Worm (Caenorhabditis elegans) whole organism, L4 larva: ENCODE data around the gene gem-1.
A peak's percentile ranks its signal among the peaks of the same experiment; 100 is the strongest.

Source experiments
- F37D6.2 ChIP-seq: sonication (generic microtip); optimal IDR thresholded peaks from 2 replicates; lab custom pipeline; 2016; ENCODE audit warnings: mild to moderate bottlenecking, missing genetic modification characterization, missing compliant biosample characterization
- F44E2.7 ChIP-seq: fragments of 200-800 bp; sonication (Bioruptor generic); IDR thresholded peaks from 2 replicates; pipeline ENCODE4 v2.1.2; 2022; ENCODE audit warnings: missing genetic modification characterization, missing compliant biosample characterization
- R02D3.7 ChIP-seq: fragments of 150-350 bp; sonication (generic microtip); optimal IDR thresholded peaks from 3 replicates; lab custom pipeline; 2014; ENCODE audit warnings: missing biosample characterization, missing genetic modification characterization
- T26A8.4 ChIP-seq: fragments of 200-800 bp; sonication (Bioruptor generic); IDR thresholded peaks from 2 replicates; pipeline ENCODE4 v1.3.6; 2022; ENCODE audit warnings: missing genetic modification characterization, missing compliant biosample characterization
- Y105C5A.15 ChIP-seq: fragments of 200-800 bp; sonication (Bioruptor generic); IDR thresholded peaks from 2 replicates; pipeline ENCODE4 v1.3.6; 2022; ENCODE audit warnings: missing genetic modification characterization, missing compliant biosample characterization
- Y48G9A.11 ChIP-seq: fragments of 200-800 bp; sonication (Bioruptor generic); IDR thresholded peaks from 2 replicates; pipeline ENCODE4 v1.3.6; 2022; ENCODE audit warnings: missing genetic modification reagents, missing genetic modification characterization, missing compliant biosample characterization
- ZK546.5 ChIP-seq, 2 experiments: sonication (generic microtip); optimal IDR thresholded peaks; 2 replicates each; lab custom pipeline; 2017; ENCODE audit warnings: missing biosample characterization in 2 of 2, missing genetic modification characterization in 2 of 2
- aha-1 ChIP-seq: fragments of 150-350 bp; peaks from one replicate; lab custom pipeline; 2014; ENCODE audit warnings: missing biosample characterization, missing genetic modification characterization
- aly-2 ChIP-seq: sonication (generic microtip); optimal IDR thresholded peaks from 2 replicates; lab custom pipeline; 2018; ENCODE audit warnings: missing biosample characterization, missing genetic modification characterization
- attf-4 ChIP-seq: sonication (generic microtip); optimal IDR thresholded peaks from 3 replicates; lab custom pipeline; 2017; ENCODE audit warnings: missing biosample characterization, missing genetic modification characterization
- ceh-32 ChIP-seq: sonication (generic microtip); optimal IDR thresholded peaks from 2 replicates; lab custom pipeline; 2016; ENCODE audit warnings: mild to moderate bottlenecking, missing genetic modification characterization, missing compliant biosample characterization; ENCODE audit not compliant: poor library complexity
- ceh-44 ChIP-seq: fragments of 200-800 bp; sonication (Bioruptor generic); IDR thresholded peaks from 2 replicates; pipeline ENCODE4 v1.3.6; 2022; ENCODE audit warnings: missing genetic modification reagents, missing genetic modification characterization, missing compliant biosample characterization
- ceh-82 ChIP-seq: sonication (generic microtip); optimal IDR thresholded peaks from 2 replicates; lab custom pipeline; 2017; ENCODE audit warnings: missing biosample characterization, missing genetic modification characterization
- ctbp-1 ChIP-seq: fragments of 200-800 bp; sonication (Bioruptor generic); IDR thresholded peaks from 2 replicates; pipeline ENCODE4 v1.3.6; 2022; ENCODE audit warnings: missing genetic modification reagents, missing genetic modification characterization, missing compliant biosample characterization
- daf-19 ChIP-seq: fragments of 200-800 bp; sonication (Bioruptor generic); conservative IDR thresholded peaks from 2 replicates; pipeline ENCODE4 v1.3.6; 2022; ENCODE audit warnings: missing genetic modification characterization, missing compliant biosample characterization
- dmd-6 ChIP-seq: fragments of 200-800 bp; sonication (Bioruptor generic); IDR thresholded peaks from 2 replicates; pipeline ENCODE4 v1.3.6; 2022; ENCODE audit warnings: missing genetic modification reagents, missing genetic modification characterization, missing compliant biosample characterization
- duxl-1 ChIP-seq: sonication (generic microtip); optimal IDR thresholded peaks from 2 replicates; lab custom pipeline; 2016; ENCODE audit warnings: mild to moderate bottlenecking, missing genetic modification characterization, moderate library complexity, missing compliant biosample characterization; ENCODE audit not compliant: poor library complexity
- egl-27 ChIP-seq: sonication (generic microtip); optimal IDR thresholded peaks from 3 replicates; lab custom pipeline; 2017; ENCODE audit warnings: missing biosample characterization, missing genetic modification reagents, missing genetic modification characterization
- fkh-10 ChIP-seq: fragments of 150-350 bp; optimal IDR thresholded peaks from 2 replicates; lab custom pipeline; 2014; ENCODE audit warnings: missing biosample characterization, missing genetic modification reagents, missing genetic modification characterization
- fos-1 ChIP-seq: fragments of 150-350 bp; optimal IDR thresholded peaks from 2 replicates; lab custom pipeline; 2014; ENCODE audit warnings: missing biosample characterization, missing genetic modification characterization
- hlh-30 ChIP-seq: sonication (generic microtip); optimal IDR thresholded peaks from 2 replicates; lab custom pipeline; 2017; ENCODE audit warnings: antibody characterized with exemption, mild to moderate bottlenecking, missing genetic modification characterization, missing compliant biosample characterization; ENCODE audit not compliant: insufficient read depth
- hmg-1.1 ChIP-seq: fragments of 200-800 bp; sonication (Bioruptor generic); IDR thresholded peaks from 2 replicates; pipeline ENCODE4 v1.3.6; 2022; ENCODE audit warnings: missing genetic modification reagents, missing genetic modification characterization, missing compliant biosample characterization
- lim-7 ChIP-seq: fragments of 200-800 bp; sonication (Bioruptor generic); IDR thresholded peaks from 2 replicates; pipeline ENCODE4 v1.3.6; 2022; ENCODE audit warnings: missing genetic modification characterization, missing compliant biosample characterization
- lin-1 ChIP-seq: fragments of 200-800 bp; sonication (Bioruptor generic); IDR thresholded peaks from 2 replicates; pipeline ENCODE4 v1.3.6; 2022; ENCODE audit warnings: missing genetic modification reagents, missing genetic modification characterization, missing compliant biosample characterization
- lin-15B ChIP-seq: fragments of 150-350 bp; sonication (generic microtip); optimal IDR thresholded peaks from 3 replicates; lab custom pipeline; 2014; ENCODE audit warnings: missing biosample characterization, missing genetic modification characterization
- lin-39 ChIP-seq: fragments of 150-350 bp; optimal IDR thresholded peaks from 2 replicates; lab custom pipeline; 2014; ENCODE audit warnings: missing biosample characterization, missing genetic modification reagents, missing genetic modification characterization
- lir-3 ChIP-seq: sonication (generic microtip); optimal IDR thresholded peaks from 2 replicates; lab custom pipeline; 2016; ENCODE audit warnings: mild to moderate bottlenecking, missing genetic modification characterization, missing compliant biosample characterization
- madf-5 ChIP-seq, 2 experiments: fragments of 200-800 bp; sonication (Bioruptor generic); IDR thresholded peaks; 2 replicates each; pipeline ENCODE4 v1.3.6; 2022; ENCODE audit warnings: missing compliant biosample characterization in 2 of 2, missing genetic modification characterization in 2 of 2
- mep-1 ChIP-seq: fragments of 150-350 bp; sonication (generic microtip); optimal IDR thresholded peaks from 3 replicates; lab custom pipeline; 2014; ENCODE audit warnings: missing biosample characterization, missing genetic modification characterization
- mxl-3 ChIP-seq: fragments of 200-800 bp; sonication (Bioruptor generic); optimal IDR thresholded peaks from 2 replicates; lab custom pipeline; 2018; ENCODE audit warnings: mild to moderate bottlenecking, missing genetic modification characterization, missing compliant biosample characterization
- nhr-102 ChIP-seq: sonication (generic microtip); optimal IDR thresholded peaks from 2 replicates; lab custom pipeline; 2016; ENCODE audit warnings: mild to moderate bottlenecking, missing genetic modification characterization, moderate library complexity, missing compliant biosample characterization
- nhr-111 ChIP-seq: fragments of 200-800 bp; sonication (Bioruptor generic); optimal IDR thresholded peaks from 2 replicates; lab custom pipeline; 2018; ENCODE audit warnings: mild to moderate bottlenecking, missing genetic modification characterization, missing compliant biosample characterization
- nhr-237 ChIP-seq: sonication (generic microtip); optimal IDR thresholded peaks from 2 replicates; lab custom pipeline; 2017; ENCODE audit warnings: missing biosample characterization, missing genetic modification characterization
- nhr-25 ChIP-seq: sonication (generic microtip); optimal IDR thresholded peaks from 2 replicates; lab custom pipeline; 2017; ENCODE audit warnings: missing genetic modification characterization, mild to moderate bottlenecking, missing compliant biosample characterization, antibody characterized with exemption, moderate library complexity, borderline replicate concordance; ENCODE audit not compliant: insufficient read depth
- nhr-41 ChIP-seq: fragments of 200-800 bp; sonication (Bioruptor generic); IDR thresholded peaks from 2 replicates; pipeline ENCODE4 v1.3.6; 2022; ENCODE audit warnings: missing genetic modification reagents, missing genetic modification characterization, missing compliant biosample characterization
- nhr-48 ChIP-seq: sonication (generic microtip); optimal IDR thresholded peaks from 2 replicates; lab custom pipeline; 2016; ENCODE audit warnings: mild to moderate bottlenecking, missing genetic modification characterization, missing compliant biosample characterization
- nhr-6 ChIP-seq: fragments of 150-350 bp; optimal IDR thresholded peaks from 2 replicates; lab custom pipeline; 2014; ENCODE audit warnings: missing biosample characterization, missing genetic modification characterization
- pha-4 ChIP-seq, 2 experiments: fragments of 150-350 bp in 1 of 2; fragments of 200-800 bp in 1 of 2; sonication (Bioruptor generic) in 1 of 2; IDR thresholded peaks in 1 of 2; optimal IDR thresholded peaks in 1 of 2; 2 replicates each; pipeline versions ENCODE4 v1.3.6 to Lab custom; 2014 to 2022; ENCODE audit warnings: missing genetic modification characterization in 2 of 2, missing genetic modification reagents in 2 of 2, missing biosample characterization in 1 of 2, missing compliant biosample characterization in 1 of 2
- saeg-2 ChIP-seq: fragments of 200-800 bp; sonication (Bioruptor generic); IDR thresholded peaks from 2 replicates; pipeline ENCODE4 v1.3.6; 2022; ENCODE audit warnings: missing genetic modification reagents, missing genetic modification characterization, missing compliant biosample characterization
- sdz-12 ChIP-seq: fragments of 200-800 bp; sonication (Bioruptor generic); optimal IDR thresholded peaks from 2 replicates; lab custom pipeline; 2018; ENCODE audit warnings: mild to moderate bottlenecking, missing genetic modification characterization, missing compliant biosample characterization
- snpc-4 ChIP-seq: fragments of 150-350 bp; optimal IDR thresholded peaks from 2 replicates; lab custom pipeline; 2014; ENCODE audit warnings: missing biosample characterization, missing genetic modification characterization
- spr-1 ChIP-seq: sonication (generic microtip); optimal IDR thresholded peaks from 2 replicates; lab custom pipeline; 2016; ENCODE audit warnings: mild to moderate bottlenecking, missing genetic modification characterization, missing compliant biosample characterization
- spr-3 ChIP-seq: fragments of 200-800 bp; sonication (Bioruptor generic); optimal IDR thresholded peaks from 2 replicates; lab custom pipeline; 2018; ENCODE audit warnings: mild to moderate bottlenecking, missing genetic modification characterization, missing compliant biosample characterization
- unc-130 ChIP-seq: sonication (generic microtip); optimal IDR thresholded peaks from 2 replicates; lab custom pipeline; 2016; ENCODE audit warnings: missing genetic modification reagents, missing genetic modification characterization, missing compliant biosample characterization
- unc-39 ChIP-seq: sonication (generic microtip); optimal IDR thresholded peaks from 2 replicates; lab custom pipeline; 2017; ENCODE audit warnings: missing biosample characterization, missing genetic modification characterization
- unc-62 ChIP-seq, 3 experiments: fragments of 150-350 bp in 1 of 3; sonication (generic microtip); optimal IDR thresholded peaks in 2 of 3; peaks in 1 of 3; 1 replicate in 1 of 3; 2 replicates in 2 of 3; lab custom pipeline; 2014 to 2017; ENCODE audit warnings: missing biosample characterization in 3 of 3, missing genetic modification characterization in 3 of 3, missing genetic modification reagents in 3 of 3, missing genotype in 1 of 3
- vab-7 ChIP-seq: fragments of 200-800 bp; sonication (Bioruptor generic); IDR thresholded peaks from 2 replicates; pipeline ENCODE4 v1.3.6; 2022; ENCODE audit warnings: missing genetic modification reagents, missing genetic modification characterization, missing compliant biosample characterization
- zfp-2 ChIP-seq: sonication (generic microtip); optimal IDR thresholded peaks from 2 replicates; lab custom pipeline; 2016; ENCODE audit warnings: mild to moderate bottlenecking, missing genetic modification characterization, missing compliant biosample characterization
- zip-11 ChIP-seq: fragments of 200-800 bp; sonication (Bioruptor generic); IDR thresholded peaks from 2 replicates; pipeline ENCODE4 v1.3.6; 2022; ENCODE audit warnings: missing genetic modification characterization, missing compliant biosample characterization
- zip-2 ChIP-seq: fragments of 150-350 bp; optimal IDR thresholded peaks from 2 replicates; lab custom pipeline; 2014; ENCODE audit warnings: missing biosample characterization, missing genetic modification characterization

The gem-1 gene

ce11 chrX:13350123-13350798 lies 26.5 kb downstream of the gem-1 start (continued):
- TF ChIP-seq unc-62 (GFP tag; optimal IDR thresholded peaks at IDR 0.05 in 1 of 2; lab: Kevin White, UChicago), result peak in 1 of 2 experiments; percentile 53
- no peak for TF ChIP-seq unc-62 (tag; optimal IDR thresholded peaks at IDR 0.05; lab: Kevin White, UChicago)
- TF ChIP-seq T26A8.4 (GFP tag; lab: Robert Waterston, UW), result peak; percentile 54
- TF ChIP-seq lim-7 (GFP tag; lab: Robert Waterston, UW), result no peak
- no peak for TF ChIP-seq nhr-111 (GFP tag; lab: Kevin White, UChicago)
- no peak for TF ChIP-seq lin-39 (tag; lab: Kevin White, UChicago)
- no peak for TF ChIP-seq egl-27
- no peak for TF ChIP-seq vab-7 (GFP tag; lab: Robert Waterston, UW)
- no peak for TF ChIP-seq ZK546.5 (tag; optimal IDR thresholded peaks at IDR 0.05; lab: Kevin White, UChicago)
- no peak for TF ChIP-seq daf-19 (GFP tag; lab: Robert Waterston, UW)
- peak; percentile 21; the same call in 1 of the 2 replicates for TF ChIP-seq ctbp-1
- no peak for TF ChIP-seq ceh-44 (GFP tag; lab: Robert Waterston, UW)
- TF ChIP-seq hmg-1.1 (GFP tag; lab: Robert Waterston, UW), result no peak
- TF ChIP-seq aly-2 (tag; lab: Kevin White, UChicago), result no peak
- TF ChIP-seq snpc-4 (tag; lab: Kevin White, UChicago), result no peak
- TF ChIP-seq ceh-32 (tag; lab: Kevin White, UChicago), result no peak
- TF ChIP-seq zfp-2 (tag; lab: Kevin White, UChicago), result no peak
- TF ChIP-seq F37D6.2 (tag; lab: Kevin White, UChicago), result no peak
- TF ChIP-seq nhr-237 (tag; lab: Kevin White, UChicago), result no peak
- no peak for TF ChIP-seq zip-2 (tag; lab: Kevin White, UChicago)
- TF ChIP-seq nhr-25, result no peak
- no peak for TF ChIP-seq R02D3.7 (tag; lab: Kevin White, UChicago)
- TF ChIP-seq F44E2.7 (GFP tag; lab: Robert Waterston, UW), result no peak
- TF ChIP-seq saeg-2, result no peak
- no peak for TF ChIP-seq lir-3
- TF ChIP-seq mep-1, result no peak
- peak; percentile 7 for TF ChIP-seq aha-1 (tag; lab: Kevin White, UChicago)
- TF ChIP-seq fkh-10 (GFP tag; lab: Kevin White, UChicago), result no peak
- TF ChIP-seq dmd-6, result no peak
- TF ChIP-seq unc-130 (GFP tag; lab: Kevin White, UChicago), result no peak
- TF ChIP-seq pha-4 (GFP tag; IDR thresholded peaks at IDR 0.05; lab: Robert Waterston, UW), result no peak
- TF ChIP-seq pha-4 (tag; optimal IDR thresholded peaks at IDR 0.05; lab: Kevin White, UChicago), result no peak
- no peak for TF ChIP-seq nhr-6
- TF ChIP-seq sdz-12 (GFP tag; lab: Kevin White, UChicago), result no peak
- no peak for TF ChIP-seq lin-15B
- no peak for TF ChIP-seq hlh-30 (tag; lab: Kevin White, UChicago)
- TF ChIP-seq nhr-41, result no peak
- TF ChIP-seq unc-39, result no peak
- no peak for TF ChIP-seq attf-4 (tag; lab: Kevin White, UChicago)
- TF ChIP-seq ceh-82 (tag; lab: Kevin White, UChicago), result no peak
- no peak for TF ChIP-seq spr-3 (GFP tag; lab: Kevin White, UChicago)
- no peak for TF ChIP-seq madf-5 (GFP tag; IDR thresholded peaks at IDR 0.05; lab: Robert Waterston, UW)
- TF ChIP-seq nhr-102 (tag; lab: Kevin White, UChicago), result no peak
- peak; percentile 21 for TF ChIP-seq duxl-1 (tag; lab: Kevin White, UChicago)
- no peak for TF ChIP-seq lin-1 (GFP tag; lab: Robert Waterston, UW)
- no peak for TF ChIP-seq fos-1 (tag; lab: Kevin White, UChicago)
- peak; percentile 16 for TF ChIP-seq mxl-3 (GFP tag; lab: Kevin White, UChicago)
- no peak for TF ChIP-seq Y48G9A.11 (GFP tag; lab: Robert Waterston, UW)
- no peak for TF ChIP-seq zip-11
- no peak for TF ChIP-seq spr-1 (tag; lab: Kevin White, UChicago)
- TF ChIP-seq Y105C5A.15, result no peak
- TF ChIP-seq nhr-48 (tag; lab: Kevin White, UChicago), result no peak
